Worm (Caenorhabditis elegans) whole organism, L4 larva: Measurements from ENCODE around the gene hlh-26.
"Not testable (repeated sequence)": the region's sequence is repeated elsewhere in the genome, so short reads cannot be mapped to it uniquely, and the experiment has no call there.

Experiments
- F37D6.2 ChIP-seq: sonication (generic microtip); optimal IDR thresholded peaks from 2 replicates; lab custom pipeline; 2016; ENCODE audit warnings: mild to moderate bottlenecking, missing genetic modification characterization, missing compliant biosample characterization
- F44E2.7 ChIP-seq: fragments of 200-800 bp; sonication (Bioruptor generic); IDR thresholded peaks from 2 replicates; pipeline ENCODE4 v2.1.2; 2022; ENCODE audit warnings: missing genetic modification characterization, missing compliant biosample characterization
- R02D3.7 ChIP-seq: fragments of 150-350 bp; sonication (generic microtip); optimal IDR thresholded peaks from 3 replicates; lab custom pipeline; 2014; ENCODE audit warnings: missing biosample characterization, missing genetic modification characterization
- T20F7.1 ChIP-seq: fragments of 200-800 bp; sonication (Bioruptor generic); optimal IDR thresholded peaks from 2 replicates; lab custom pipeline; 2018; ENCODE audit warnings: mild to moderate bottlenecking, missing genetic modification characterization, missing compliant biosample characterization
- aha-1 ChIP-seq: fragments of 150-350 bp; peaks from one replicate; lab custom pipeline; 2014; ENCODE audit warnings: missing biosample characterization, missing genetic modification characterization
- ctbp-1 ChIP-seq: fragments of 200-800 bp; sonication (Bioruptor generic); IDR thresholded peaks from 2 replicates; pipeline ENCODE4 v1.3.6; 2022; ENCODE audit warnings: missing genetic modification reagents, missing genetic modification characterization, missing compliant biosample characterization
- daf-19 ChIP-seq: fragments of 200-800 bp; sonication (Bioruptor generic); conservative IDR thresholded peaks from 2 replicates; pipeline ENCODE4 v1.3.6; 2022; ENCODE audit warnings: missing genetic modification characterization, missing compliant biosample characterization
- dmd-6 ChIP-seq: fragments of 200-800 bp; sonication (Bioruptor generic); IDR thresholded peaks from 2 replicates; pipeline ENCODE4 v1.3.6; 2022; ENCODE audit warnings: missing genetic modification reagents, missing genetic modification characterization, missing compliant biosample characterization
- duxl-1 ChIP-seq: sonication (generic microtip); optimal IDR thresholded peaks from 2 replicates; lab custom pipeline; 2016; ENCODE audit warnings: mild to moderate bottlenecking, missing genetic modification characterization, moderate library complexity, missing compliant biosample characterization; ENCODE audit not compliant: poor library complexity
- fkh-10 ChIP-seq: fragments of 150-350 bp; optimal IDR thresholded peaks from 2 replicates; lab custom pipeline; 2014; ENCODE audit warnings: missing biosample characterization, missing genetic modification reagents, missing genetic modification characterization
- fos-1 ChIP-seq: fragments of 150-350 bp; optimal IDR thresholded peaks from 2 replicates; lab custom pipeline; 2014; ENCODE audit warnings: missing biosample characterization, missing genetic modification characterization
- hlh-30 ChIP-seq: sonication (generic microtip); optimal IDR thresholded peaks from 2 replicates; lab custom pipeline; 2017; ENCODE audit warnings: antibody characterized with exemption, mild to moderate bottlenecking, missing genetic modification characterization, missing compliant biosample characterization; ENCODE audit not compliant: insufficient read depth
- jun-1 ChIP-seq: fragments of 150-350 bp; optimal IDR thresholded peaks from 2 replicates; lab custom pipeline; 2014; ENCODE audit warnings: missing biosample characterization, missing genetic modification reagents, missing genetic modification characterization
- lin-13 ChIP-seq: fragments of 150-350 bp; optimal IDR thresholded peaks from 2 replicates; lab custom pipeline; 2014; ENCODE audit warnings: missing biosample characterization, missing genetic modification reagents, missing genetic modification characterization
- lin-15B ChIP-seq: fragments of 150-350 bp; sonication (generic microtip); optimal IDR thresholded peaks from 3 replicates; lab custom pipeline; 2014; ENCODE audit warnings: missing biosample characterization, missing genetic modification characterization
- lin-38 ChIP-seq: fragments of 200-800 bp; sonication (Bioruptor generic); IDR thresholded peaks from 2 replicates; pipeline ENCODE4 v1.3.6; 2022; ENCODE audit warnings: missing genetic modification reagents, missing genetic modification characterization, missing compliant biosample characterization
- lsy-2 ChIP-seq, 2 experiments: fragments of 150-350 bp in 1 of 2; sonication (generic microtip) in 1 of 2; optimal IDR thresholded peaks; 2 replicates each; lab custom pipeline; 2014 to 2017; ENCODE audit warnings: missing biosample characterization in 2 of 2, missing genetic modification characterization in 2 of 2
- madf-9 ChIP-seq: fragments of 200-800 bp; sonication (Bioruptor generic); conservative IDR thresholded peaks from 2 replicates; pipeline ENCODE4 v1.3.6; 2022; ENCODE audit warnings: missing genetic modification reagents, missing genetic modification characterization, missing compliant biosample characterization
- mdl-1 ChIP-seq, 2 experiments: fragments of 150-350 bp in 1 of 2; sonication (generic microtip) in 1 of 2; optimal IDR thresholded peaks; 2 replicates each; lab custom pipeline; 2014 to 2017; ENCODE audit warnings: missing biosample characterization in 2 of 2, missing genetic modification characterization in 2 of 2
- mdt-29 ChIP-seq: fragments of 200-800 bp; sonication (Bioruptor generic); IDR thresholded peaks from 2 replicates; pipeline ENCODE4 v1.3.6; 2022; ENCODE audit warnings: missing genetic modification reagents, missing genetic modification characterization, missing compliant biosample characterization
- nhr-102 ChIP-seq: sonication (generic microtip); optimal IDR thresholded peaks from 2 replicates; lab custom pipeline; 2016; ENCODE audit warnings: mild to moderate bottlenecking, missing genetic modification characterization, moderate library complexity, missing compliant biosample characterization
- nhr-25 ChIP-seq: sonication (generic microtip); optimal IDR thresholded peaks from 2 replicates; lab custom pipeline; 2017; ENCODE audit warnings: missing genetic modification characterization, mild to moderate bottlenecking, missing compliant biosample characterization, antibody characterized with exemption, moderate library complexity, borderline replicate concordance; ENCODE audit not compliant: insufficient read depth
- nhr-41 ChIP-seq: fragments of 200-800 bp; sonication (Bioruptor generic); IDR thresholded peaks from 2 replicates; pipeline ENCODE4 v1.3.6; 2022; ENCODE audit warnings: missing genetic modification reagents, missing genetic modification characterization, missing compliant biosample characterization
- pqm-1 ChIP-seq: sonication (generic microtip); optimal IDR thresholded peaks from 2 replicates; lab custom pipeline; 2017; ENCODE audit warnings: missing biosample characterization, missing genetic modification characterization
- sdz-12 ChIP-seq: fragments of 200-800 bp; sonication (Bioruptor generic); optimal IDR thresholded peaks from 2 replicates; lab custom pipeline; 2018; ENCODE audit warnings: mild to moderate bottlenecking, missing genetic modification characterization, missing compliant biosample characterization
- snpc-1.2 ChIP-seq: fragments of 200-800 bp; sonication (Bioruptor generic); IDR thresholded peaks from 2 replicates; pipeline ENCODE4 v1.3.6; 2022; ENCODE audit warnings: missing genetic modification reagents, missing genetic modification characterization, missing compliant biosample characterization
- snpc-4 ChIP-seq: fragments of 150-350 bp; optimal IDR thresholded peaks from 2 replicates; lab custom pipeline; 2014; ENCODE audit warnings: missing biosample characterization, missing genetic modification characterization
- spr-1 ChIP-seq: sonication (generic microtip); optimal IDR thresholded peaks from 2 replicates; lab custom pipeline; 2016; ENCODE audit warnings: mild to moderate bottlenecking, missing genetic modification characterization, missing compliant biosample characterization
- unc-39 ChIP-seq: sonication (generic microtip); optimal IDR thresholded peaks from 2 replicates; lab custom pipeline; 2017; ENCODE audit warnings: missing biosample characterization, missing genetic modification characterization
- unc-62 ChIP-seq, 3 experiments: fragments of 150-350 bp in 1 of 3; sonication (generic microtip); optimal IDR thresholded peaks in 2 of 3; peaks in 1 of 3; 1 replicate in 1 of 3; 2 replicates in 2 of 3; lab custom pipeline; 2014 to 2017; ENCODE audit warnings: missing biosample characterization in 3 of 3, missing genetic modification characterization in 3 of 3, missing genetic modification reagents in 3 of 3, missing genotype in 1 of 3
- vab-7 ChIP-seq: fragments of 200-800 bp; sonication (Bioruptor generic); IDR thresholded peaks from 2 replicates; pipeline ENCODE4 v1.3.6; 2022; ENCODE audit warnings: missing genetic modification reagents, missing genetic modification characterization, missing compliant biosample characterization
- zip-11 ChIP-seq: fragments of 200-800 bp; sonication (Bioruptor generic); IDR thresholded peaks from 2 replicates; pipeline ENCODE4 v1.3.6; 2022; ENCODE audit warnings: missing genetic modification characterization, missing compliant biosample characterization

hlh-26 gene

ce11 chrII:5540113-5540512 is 6.6 kb upstream of the hlh-26 start, which contains the start of gene hlh-27:
hlh-27 (minus strand) TSS chrII:5540213.
- not testable (repeated sequence) for TF ChIP-seq nhr-41 (GFP tag; lab: Robert Waterston, UW); F44E2.7 (GFP tag; lab: Robert Waterston, UW); fos-1 (tag; lab: Kevin White, UChicago)

- TF ChIP-seq F37D6.2 (tag; lab: Kevin White, UChicago) (no peak), snpc-4 (tag; lab: Kevin White, UChicago) (no peak), nhr-25 (tag; lab: Kevin White, UChicago) (no peak), jun-1 (tag; lab: Kevin White, UChicago) (no peak), snpc-1.2 (GFP tag; lab: Robert Waterston, UW) (no peak)
These were observed 4.0 kb upstream of the hlh-26 start, which contains the start of gene C17C3.11 for ce11 chrII:5537524-5537923. C17C3.11 (plus strand) TSS chrII:5537824.

DNA sequence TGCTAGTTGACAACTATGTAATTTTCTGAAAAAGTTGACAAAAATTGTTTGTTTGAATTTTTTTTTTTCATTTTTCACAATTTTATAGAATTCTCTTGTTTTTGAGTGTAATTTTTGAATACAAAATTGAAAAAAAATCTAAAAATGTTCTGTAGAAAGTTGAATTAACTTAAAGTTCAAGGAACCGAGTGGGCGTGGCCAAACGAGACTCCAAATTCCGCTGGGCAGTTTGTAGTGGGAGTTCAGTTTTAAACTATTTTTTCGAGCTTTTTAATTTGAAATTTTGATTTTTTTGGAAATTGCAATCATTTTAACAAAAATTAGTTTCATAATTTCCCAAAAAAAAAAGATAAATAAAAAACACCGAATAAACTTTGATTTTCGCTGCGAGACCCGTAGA is 3.5 kb upstream of the hlh-26 start:
- TF ChIP-seq spr-1 (tag; lab: Kevin White, UChicago): peak; percentile 65
- TF ChIP-seq T20F7.1 (GFP tag; lab: Kevin White, UChicago): peak; percentile 61
- no peak for TF ChIP-seq unc-39 (tag; lab: Kevin White, UChicago)
- no peak for TF ChIP-seq duxl-1 (tag; lab: Kevin White, UChicago)
- TF ChIP-seq, all 104 proteins: peak for 2

DNA sequence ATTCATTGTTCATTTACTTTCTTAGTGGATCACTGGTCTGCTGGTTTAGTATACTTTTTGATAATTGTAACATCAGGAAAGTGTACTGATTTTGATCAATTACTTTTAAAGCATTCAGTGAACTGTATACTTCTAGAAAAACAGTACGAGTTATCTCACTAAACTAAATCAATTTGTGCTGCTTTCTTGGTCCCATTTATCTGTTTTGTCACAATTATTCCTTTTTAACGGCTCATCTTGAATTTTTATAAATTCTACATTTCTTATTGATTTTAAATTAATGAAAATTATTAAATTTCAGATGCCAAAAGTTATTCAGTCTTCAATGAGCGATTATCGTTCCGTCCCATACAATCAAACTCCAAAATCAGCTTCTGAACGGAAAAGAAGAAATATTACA is 1.4 kb upstream of the hlh-26 start, which contains the start of gene hlh-25:
TSS of gene hlh-25 (plus strand) at position 301 of the 400 bp plus-strand sequence.
- not testable (repeated sequence) for TF ChIP-seq nhr-25 (tag; lab: Kevin White, UChicago); T20F7.1 (GFP tag; lab: Kevin White, UChicago); aha-1 (tag; lab: Kevin White, UChicago)

ce11 chrII:5531855-5532328 is 1.6 kb downstream of the hlh-26 start, which contains the start of gene C17C3.9:
C17C3.9 (minus strand) TSS chrII:5532278.
- TF ChIP-seq unc-62 (GFP tag; optimal IDR thresholded peaks at IDR 0.05 in 1 of 2; lab: Kevin White, UChicago) (peak in 1 of 2 experiments; percentile 91), unc-62 (tag; optimal IDR thresholded peaks at IDR 0.05; lab: Kevin White, UChicago) (no peak), mdl-1 (tag; optimal IDR thresholded peaks at IDR 0.05; lab: Kevin White, UChicago) (no peak)

- TF ChIP-seq zip-11 (no peak), R02D3.7 (no peak), sdz-12 (GFP tag; lab: Kevin White, UChicago) (no peak), lin-38 (GFP tag; lab: Robert Waterston, UW) (no peak), lin-15B (tag; lab: Kevin White, UChicago) (no peak), hlh-30 (tag; lab: Kevin White, UChicago) (no peak), vab-7 (GFP tag; lab: Robert Waterston, UW) (no peak), nhr-102 (tag; lab: Kevin White, UChicago) (no peak), dmd-6 (no peak), ctbp-1 (GFP tag; lab: Robert Waterston, UW) (no peak), pqm-1 (tag; lab: Kevin White, UChicago) (no peak), mdt-29 (GFP tag; lab: Robert Waterston, UW) (no peak), lin-13 (GFP tag; lab: Kevin White, UChicago) (no peak), daf-19 (GFP tag; lab: Robert Waterston, UW) (no peak), madf-9 (GFP tag; lab: Robert Waterston, UW) (no peak), fkh-10 (no peak), lsy-2 (tag; optimal IDR thresholded peaks at IDR 0.05; lab: Kevin White, UChicago) (no peak)
These were observed 5.7 kb downstream of the hlh-26 start, which contains the start of gene ZK177.1 for ce11 chrII:5527841-5528240. ZK177.1 (plus strand) TSS chrII:5528141.
